Worm (Caenorhabditis elegans) whole organism, late embryonic: Measurements from ENCODE around the gene hira-1.

Experiments
- ama-1 ChIP-seq: fragments of 150-350 bp; optimal IDR thresholded peaks from 2 replicates; lab custom pipeline; 2014
- ceh-14 ChIP-seq: sonication (generic microtip); optimal IDR thresholded peaks from 2 replicates; lab custom pipeline; 2016; ENCODE audit warnings: missing genotype, missing genetic modification characterization, missing compliant biosample characterization
- ceh-19 ChIP-seq: fragments of 200-800 bp; sonication (Bioruptor generic); optimal IDR thresholded peaks from 2 replicates; lab custom pipeline; 2018; ENCODE audit warnings: mild to moderate bottlenecking, missing genetic modification characterization, missing compliant biosample characterization
- ceh-22 ChIP-seq: sonication (generic microtip); optimal IDR thresholded peaks from 2 replicates; lab custom pipeline; 2017; ENCODE audit warnings: missing biosample characterization, missing genetic modification characterization
- ets-4 ChIP-seq: sonication (generic microtip); optimal IDR thresholded peaks from 2 replicates; lab custom pipeline; 2016; ENCODE audit warnings: missing genetic modification characterization, missing compliant biosample characterization
- madf-2 ChIP-seq: sonication (generic microtip); optimal IDR thresholded peaks from 2 replicates; lab custom pipeline; 2017; ENCODE audit warnings: missing genetic modification characterization, missing compliant biosample characterization
- pag-3 ChIP-seq: sonication (generic microtip); optimal IDR thresholded peaks from 2 replicates; lab custom pipeline; 2016; ENCODE audit warnings: missing compliant biosample characterization, missing genetic modification characterization, borderline replicate concordance
- pha-4 ChIP-seq: fragments of 150-350 bp; optimal IDR thresholded peaks from 2 replicates; lab custom pipeline; 2018; ENCODE audit warnings: missing biosample characterization, missing genetic modification reagents, missing genetic modification characterization

- TF ChIP-seq madf-2 (tag; lab: Kevin White, UChicago): no peak
- no peak for TF ChIP-seq ama-1
- no peak for TF ChIP-seq pha-4 (tag; lab: Kevin White, UChicago)
- no peak for TF ChIP-seq ceh-14
- TF ChIP-seq ets-4 (tag; lab: Kevin White, UChicago): no peak
- TF ChIP-seq ceh-22 (tag; lab: Kevin White, UChicago): no peak
- no peak for TF ChIP-seq ceh-19 (GFP tag; lab: Kevin White, UChicago)
- no peak for TF ChIP-seq pag-3
These were observed 37.8 kb upstream of the hira-1 start, which contains the start of the genes rbm-42 and grwd-1 for ce11 chrIII:5153137-5153536.
